Worm (Caenorhabditis elegans) whole organism, late embryonic: ENCODE measurements around the gene ZK632.4.

Source experiments
- ceh-14 ChIP-seq: sonication (generic microtip); optimal IDR thresholded peaks from 2 replicates; lab custom pipeline; 2016; ENCODE audit warnings: missing genotype, missing genetic modification characterization, missing compliant biosample characterization
- ceh-18 ChIP-seq: sonication (generic microtip); optimal IDR thresholded peaks from 2 replicates; lab custom pipeline; 2016; ENCODE audit warnings: missing genetic modification characterization, missing compliant biosample characterization
- ceh-9 ChIP-seq: sonication (generic microtip); optimal IDR thresholded peaks from 2 replicates; lab custom pipeline; 2016; ENCODE audit warnings: mild to moderate bottlenecking, missing genetic modification characterization, inconsistent platforms, missing compliant biosample characterization
- dve-1 ChIP-seq: sonication (generic microtip); optimal IDR thresholded peaks from 2 replicates; lab custom pipeline; 2017; ENCODE audit warnings: antibody characterized with exemption, mild to moderate bottlenecking, missing genetic modification characterization, missing compliant biosample characterization
- fax-1 ChIP-seq: sonication (generic microtip); optimal IDR thresholded peaks from 2 replicates; lab custom pipeline; 2016; ENCODE audit warnings: missing genotype, missing genetic modification characterization, missing compliant biosample characterization
- mec-3 ChIP-seq: sonication (generic microtip); optimal IDR thresholded peaks from 2 replicates; lab custom pipeline; 2016; ENCODE audit warnings: borderline replicate concordance, missing genetic modification characterization, missing compliant biosample characterization
- nfya-1 ChIP-seq: sonication (generic microtip); optimal IDR thresholded peaks from 2 replicates; lab custom pipeline; 2017; ENCODE audit warnings: missing genetic modification characterization, mild to moderate bottlenecking, missing compliant biosample characterization, antibody characterized with exemption, moderate library complexity
- pag-3 ChIP-seq: sonication (generic microtip); optimal IDR thresholded peaks from 2 replicates; lab custom pipeline; 2016; ENCODE audit warnings: missing compliant biosample characterization, missing genetic modification characterization, borderline replicate concordance
- pat-9 ChIP-seq: fragments of 200-800 bp; sonication (Bioruptor generic); optimal IDR thresholded peaks from 2 replicates; lab custom pipeline; 2018; ENCODE audit warnings: mild to moderate bottlenecking, missing genetic modification characterization, moderate library complexity, missing compliant biosample characterization
- pha-4 ChIP-seq: fragments of 150-350 bp; optimal IDR thresholded peaks from 2 replicates; lab custom pipeline; 2018; ENCODE audit warnings: missing biosample characterization, missing genetic modification reagents, missing genetic modification characterization
- pqm-1 ChIP-seq: sonication (generic microtip); optimal IDR thresholded peaks from 2 replicates; lab custom pipeline; 2016; ENCODE audit warnings: missing genetic modification characterization, missing compliant biosample characterization
- tbx-2 ChIP-seq: sonication (generic microtip); optimal IDR thresholded peaks from 2 replicates; lab custom pipeline; 2016; ENCODE audit warnings: missing genetic modification characterization, missing compliant biosample characterization

- no peak for TF ChIP-seq tbx-2 (tag; lab: Kevin White, UChicago)
- TF ChIP-seq pha-4 (tag; lab: Kevin White, UChicago): no peak
- TF ChIP-seq dve-1 (tag; lab: Kevin White, UChicago): no peak
- TF ChIP-seq nfya-1: no peak
- no peak for TF ChIP-seq mec-3
- no peak for TF ChIP-seq pqm-1 (tag; lab: Kevin White, UChicago)
- no peak for TF ChIP-seq pat-9 (tag; lab: Kevin White, UChicago)
- TF ChIP-seq ceh-14 (tag; lab: Kevin White, UChicago): no peak
- no peak for TF ChIP-seq ceh-9 (tag; lab: Kevin White, UChicago)
- no peak for TF ChIP-seq fax-1
- TF ChIP-seq ceh-18: no peak
- no peak for TF ChIP-seq pag-3 (tag; lab: Kevin White, UChicago)
Measured at ce11 chrIII:9802045-9802444, 5.2 kb downstream of the ZK632.4 start.
